Fruit fly (Drosophila melanogaster): ENCODE data around the gene Tfb5.

The Tfb5 gene

dm6 chr2L:5043495-5044146, 33.0 kb upstream of the Tfb5 start:
- TF ChIP-seq insv (optimal IDR thresholded peaks at IDR 0.05) (no peak), h (optimal IDR thresholded peaks at IDR 0.05) (no peak), psq (optimal IDR thresholded peaks at IDR 0.05) (no peak), ttk (optimal IDR thresholded peaks at IDR 0.05) (no peak), Sin3A (optimal IDR thresholded peaks at IDR 0.05) (no peak), Myc (optimal IDR thresholded peaks at IDR 0.05) (no peak)

- no peak for TF ChIP-seq Myc (optimal IDR thresholded peaks at IDR 0.05)
- no peak for TF ChIP-seq Sin3A (optimal IDR thresholded peaks at IDR 0.05)
- no peak for TF ChIP-seq h (optimal IDR thresholded peaks at IDR 0.05)
- TF ChIP-seq ttk (optimal IDR thresholded peaks at IDR 0.05) = no peak
These were observed 32.4 kb upstream of the Tfb5 start, which contains the start of the genes CG33995, CG44000 and CG44001 for dm6 chr2L:5043043-5043442. CG33995 (plus strand) TSS chr2L:5043270. CG44000 (plus strand) TSS chr2L:5043270. CG44001 (plus strand) TSS chr2L:5043270.

dm6 chr2L:5042076-5042475, 31.4 kb upstream of the Tfb5 start:
- TF ChIP-seq h (optimal IDR thresholded peaks at IDR 0.05) (no peak), insv (optimal IDR thresholded peaks at IDR 0.05) (no peak), psq (optimal IDR thresholded peaks at IDR 0.05) (no peak), Myc (optimal IDR thresholded peaks at IDR 0.05) (no peak), ttk (optimal IDR thresholded peaks at IDR 0.05) (no peak), Sin3A (optimal IDR thresholded peaks at IDR 0.05) (no peak)

- TF ChIP-seq Sin3A (optimal IDR thresholded peaks at IDR 0.05) (no peak), h (optimal IDR thresholded peaks at IDR 0.05) (no peak), insv (optimal IDR thresholded peaks at IDR 0.05) (no peak), Myc (optimal IDR thresholded peaks at IDR 0.05) (no peak), psq (optimal IDR thresholded peaks at IDR 0.05) (no peak), ttk (optimal IDR thresholded peaks at IDR 0.05) (no peak)
These were observed 26.8 kb upstream of the Tfb5 start, which contains the start of the genes CG14042 and SP555 for dm6 chr2L:5037402-5037860. CG14042 (plus strand) TSS chr2L:5037709. SP555 (plus strand) TSS chr2L:5037709.

- TF ChIP-seq h (optimal IDR thresholded peaks at IDR 0.05) = no peak
- no peak for TF ChIP-seq Sin3A (optimal IDR thresholded peaks at IDR 0.05)
- no peak for TF ChIP-seq ttk (optimal IDR thresholded peaks at IDR 0.05)
- TF ChIP-seq psq (optimal IDR thresholded peaks at IDR 0.05) = no peak
- no peak for TF ChIP-seq insv (optimal IDR thresholded peaks at IDR 0.05)
- no peak for TF ChIP-seq Myc (optimal IDR thresholded peaks at IDR 0.05)
These were observed 25.5 kb upstream of the Tfb5 start for dm6 chr2L:5036120-5036519.

dm6 chr2L:5031886-5032285, 21.3 kb upstream of the Tfb5 start:
- TF ChIP-seq h (optimal IDR thresholded peaks at IDR 0.05) (no peak), insv (optimal IDR thresholded peaks at IDR 0.05) (no peak), Myc (optimal IDR thresholded peaks at IDR 0.05) (no peak), ttk (optimal IDR thresholded peaks at IDR 0.05) (no peak), psq (optimal IDR thresholded peaks at IDR 0.05) (no peak), Sin3A (optimal IDR thresholded peaks at IDR 0.05) (no peak)

- no peak for TF ChIP-seq psq (optimal IDR thresholded peaks at IDR 0.05)
- no peak for TF ChIP-seq h (optimal IDR thresholded peaks at IDR 0.05)
- no peak for TF ChIP-seq ttk (optimal IDR thresholded peaks at IDR 0.05)
- TF ChIP-seq insv (optimal IDR thresholded peaks at IDR 0.05) = no peak
- no peak for TF ChIP-seq Sin3A (optimal IDR thresholded peaks at IDR 0.05)
- TF ChIP-seq Myc (optimal IDR thresholded peaks at IDR 0.05) = no peak
These were observed 20.8 kb upstream of the Tfb5 start for dm6 chr2L:5031399-5031798.

dm6 chr2L:5030535-5030934, 19.9 kb upstream of the Tfb5 start:
- TF ChIP-seq psq (optimal IDR thresholded peaks at IDR 0.05) (no peak), ttk (optimal IDR thresholded peaks at IDR 0.05) (no peak), insv (optimal IDR thresholded peaks at IDR 0.05) (no peak), h (optimal IDR thresholded peaks at IDR 0.05) (no peak), Sin3A (optimal IDR thresholded peaks at IDR 0.05) (no peak), Myc (optimal IDR thresholded peaks at IDR 0.05) (no peak)

dm6 chr2L:5029809-5030108, 19.1 kb upstream of the Tfb5 start:
- TF ChIP-seq Myc (optimal IDR thresholded peaks at IDR 0.05) (no peak), ttk (optimal IDR thresholded peaks at IDR 0.05) (no peak), psq (optimal IDR thresholded peaks at IDR 0.05) (no peak), Sin3A (optimal IDR thresholded peaks at IDR 0.05) (no peak), h (optimal IDR thresholded peaks at IDR 0.05) (no peak), insv (optimal IDR thresholded peaks at IDR 0.05) (no peak)

dm6 chr2L:5029049-5029808, 18.6 kb upstream of the Tfb5 start, which contains the start of gene Col4a1:
Col4a1 (plus strand) TSS chr2L:5029609.
- TF ChIP-seq Myc (optimal IDR thresholded peaks at IDR 0.05) (no peak), psq (optimal IDR thresholded peaks at IDR 0.05) (no peak), h (optimal IDR thresholded peaks at IDR 0.05) (no peak), Sin3A (optimal IDR thresholded peaks at IDR 0.05) (no peak), insv (optimal IDR thresholded peaks at IDR 0.05) (no peak), ttk (optimal IDR thresholded peaks at IDR 0.05) (no peak)

dm6 chr2L:5028091-5028490, 17.5 kb upstream of the Tfb5 start, which contains the start of gene vkg:
vkg (minus strand) TSS chr2L:5028191.
- TF ChIP-seq insv (optimal IDR thresholded peaks at IDR 0.05) = no peak
- no peak for TF ChIP-seq Myc (optimal IDR thresholded peaks at IDR 0.05)
- TF ChIP-seq psq (optimal IDR thresholded peaks at IDR 0.05) = no peak

dm6 chr2L:5027321-5028069, 16.9 kb upstream of the Tfb5 start:
- TF ChIP-seq psq (optimal IDR thresholded peaks at IDR 0.05) = no peak
- no peak for TF ChIP-seq insv (optimal IDR thresholded peaks at IDR 0.05)
- TF ChIP-seq h (optimal IDR thresholded peaks at IDR 0.05) = no peak
- no peak for TF ChIP-seq Sin3A (optimal IDR thresholded peaks at IDR 0.05)
- no peak for TF ChIP-seq Myc (optimal IDR thresholded peaks at IDR 0.05)
- TF ChIP-seq ttk (optimal IDR thresholded peaks at IDR 0.05) = no peak

Measured in Kc167 (cell line).